Worm (Caenorhabditis elegans): ENCODE data around the gene slc-46A.

DNA sequence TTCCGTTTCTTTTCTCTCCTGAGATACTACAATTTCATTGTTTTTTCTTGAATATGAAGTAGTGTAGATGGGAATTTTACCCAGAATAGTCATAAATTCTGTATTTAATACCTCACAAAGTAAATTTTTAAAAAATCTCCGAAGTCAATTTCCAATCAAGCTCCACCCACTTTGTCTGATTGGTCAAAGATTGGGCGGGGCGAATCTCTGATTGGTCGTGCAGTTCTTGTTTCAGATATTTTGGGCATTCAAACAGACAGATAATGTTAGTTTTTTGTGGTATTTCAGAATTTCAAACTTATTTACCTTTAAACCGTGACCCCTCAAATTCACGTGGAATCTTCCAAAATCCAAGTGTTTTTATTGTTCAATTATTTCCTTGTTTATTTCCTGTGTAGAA lies 41.5 kb downstream of the slc-46A start, which contains the start of gene F41H10.5:
- TF ChIP-seq pha-4 (tag; optimal IDR thresholded peaks at IDR 0.05), result no peak
- no peak for TF ChIP-seq elt-2 (tag; optimal IDR thresholded peaks at IDR 0.05)
- TF ChIP-seq unc-55 (GFP tag; optimal IDR thresholded peaks at IDR 0.05), result no peak
- no peak for TF ChIP-seq ztf-16 (tag; optimal IDR thresholded peaks at IDR 0.05)
